Fruit fly (Drosophila melanogaster): Measurements from ENCODE around the gene CG10097.
A peak's percentile ranks its signal among the peaks of the same experiment; 100 is the strongest.

CG10097 gene

DNA sequence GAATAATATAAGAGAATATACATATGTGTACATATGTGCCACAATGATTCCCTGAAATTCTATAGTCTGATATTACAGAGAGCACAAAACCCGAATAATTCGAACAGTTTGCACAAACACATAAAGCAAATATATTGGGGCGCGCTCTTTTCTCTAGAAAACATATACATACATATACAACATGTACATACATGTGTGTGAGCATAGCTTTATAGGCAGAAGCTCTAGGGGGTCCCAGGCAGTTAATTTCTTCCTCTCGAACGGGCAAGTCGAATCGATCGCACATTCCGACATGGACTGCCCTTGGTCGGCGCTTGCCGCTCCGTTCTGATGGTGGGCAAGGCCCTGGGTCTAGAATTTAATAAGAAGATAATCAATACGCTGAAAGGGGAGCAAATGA is 23.0 kb downstream of the CG10097 start, which contains the start of gene GstD3:
Gene GstD3 (plus strand): TSS at position 269 of the 400 bp plus-strand sequence.
- no peak for TF ChIP-seq achi (GFP tag; optimal IDR thresholded peaks at IDR 0.05)
- TF ChIP-seq CG11902 (GFP tag; optimal IDR thresholded peaks at IDR 0.05) = no peak
- no peak for TF ChIP-seq Sox14 (GFP tag; optimal IDR thresholded peaks at IDR 0.05)
- TF ChIP-seq dac (GFP tag; optimal IDR thresholded peaks at IDR 0.05) = no peak
- peak; percentile 4 for TF ChIP-seq Eip78C (GFP tag)
- peak; percentile 60 for TF ChIP-seq svp (GFP tag)
- TF ChIP-seq dsx (GFP tag; optimal IDR thresholded peaks at IDR 0.05; ENCODE audit: poor library complexity, severe bottlenecking) = no peak

DNA sequence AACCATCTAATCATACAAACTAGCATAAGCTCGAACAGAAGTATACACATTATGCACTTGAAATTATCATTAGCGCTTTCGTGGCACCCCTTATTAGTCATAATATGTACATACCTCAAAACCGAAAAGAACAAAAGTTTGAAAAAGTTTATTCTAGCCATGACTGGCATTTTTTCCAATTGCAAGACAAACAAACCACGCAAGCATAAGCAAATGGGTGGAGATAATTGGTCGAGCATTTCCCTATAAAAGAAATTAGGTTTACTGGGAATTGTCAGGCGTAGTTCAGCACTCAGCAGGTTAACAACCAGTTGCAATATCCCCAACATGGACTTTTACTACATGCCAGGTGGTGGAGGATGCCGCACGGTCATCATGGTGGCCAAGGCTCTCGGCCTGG is 24.1 kb downstream of the CG10097 start, which contains the start of gene GstD2:
Gene GstD2 (plus strand): TSS at position 301 of the 400 bp plus-strand sequence.
- TF ChIP-seq Eip78C (GFP tag) = peak; percentile 7
- TF ChIP-seq CG8119 (GFP tag; IDR thresholded peaks at IDR 0.05) = no peak
- no peak for TF ChIP-seq CG10669 (GFP tag; optimal IDR thresholded peaks at IDR 0.05)

DNA sequence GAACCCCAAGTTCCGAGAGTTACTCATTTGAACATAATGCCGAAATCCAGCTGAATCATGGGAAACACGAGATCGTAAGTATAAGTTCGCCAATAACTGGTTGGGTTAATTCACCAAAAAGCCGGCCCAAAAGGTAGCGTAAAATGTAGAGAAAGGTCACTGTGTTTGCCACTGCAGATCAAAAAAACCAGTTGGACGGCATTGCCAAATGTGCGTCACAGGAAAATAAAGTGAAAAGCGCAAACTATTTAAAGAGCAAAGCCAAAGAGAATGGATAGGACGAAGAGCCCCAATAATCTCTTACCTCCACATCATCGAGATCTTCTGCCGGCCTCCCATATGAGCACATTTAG is 25.2 kb downstream of the CG10097 start:
- no peak for TF ChIP-seq CG8632 (GFP tag; optimal IDR thresholded peaks at IDR 0.05)
- TF ChIP-seq CG1621 (tag; optimal IDR thresholded peaks at IDR 0.05) = no peak
- 0 out of 3 replicates have a peak, but pooled peaks have one; percentile 34 for TF ChIP-seq CG8119 (GFP tag; IDR thresholded peaks at IDR 0.05)
- no peak for TF ChIP-seq Ets96B (tag; optimal IDR thresholded peaks at IDR 0.05)
- TF ChIP-seq CG6792 (GFP tag; optimal IDR thresholded peaks at IDR 0.05) = no peak
- TF ChIP-seq CG6808 (GFP tag; optimal IDR thresholded peaks at IDR 0.05) = no peak
- no peak for TF ChIP-seq CG31627 (GFP tag; optimal IDR thresholded peaks at IDR 0.05)
- 0 out of 3 replicates have a peak, but pooled peaks have one; percentile 44 for TF ChIP-seq CG6163 (GFP tag; IDR thresholded peaks at IDR 0.05)
- no peak for TF ChIP-seq Sox14 (GFP tag; optimal IDR thresholded peaks at IDR 0.05)
- TF ChIP-seq CG11762 (GFP tag; optimal IDR thresholded peaks at IDR 0.05; ENCODE audit: insufficient read depth) = no peak
- TF ChIP-seq ss (GFP tag; optimal IDR thresholded peaks at IDR 0.05) = peak; percentile 11 to 27
- TF ChIP-seq Eip78C (GFP tag) = peak; percentile 67
- no peak for TF ChIP-seq CG34406 (GFP tag; optimal IDR thresholded peaks at IDR 0.05)
- TF ChIP-seq CG15336 (GFP tag; IDR thresholded peaks at IDR 0.05) = no peak; the same call in 1 of the 2 replicates
- TF ChIP-seq salr (GFP tag; optimal IDR thresholded peaks at IDR 0.05) = no peak
- no peak for TF ChIP-seq CG8319 (GFP tag; optimal IDR thresholded peaks at IDR 0.05)
- no peak for TF ChIP-seq CG6854 (GFP tag; optimal IDR thresholded peaks at IDR 0.05)
- TF ChIP-seq dsx (GFP tag; optimal IDR thresholded peaks at IDR 0.05; ENCODE audit: poor library complexity, severe bottlenecking) = peak; percentile 22
- peak; percentile 58 for TF ChIP-seq svp (GFP tag)
- no peak for TF ChIP-seq CG3919 (GFP tag; optimal IDR thresholded peaks at IDR 0.05)
- TF ChIP-seq CG6276 (GFP tag; optimal IDR thresholded peaks at IDR 0.05) = no peak
- no peak for TF ChIP-seq CG4318 (GFP tag; optimal IDR thresholded peaks at IDR 0.05)
- no peak for TF ChIP-seq Hr39 (GFP tag; optimal IDR thresholded peaks at IDR 0.05)
- TF ChIP-seq CG11902 (GFP tag; optimal IDR thresholded peaks at IDR 0.05) = no peak
- TF ChIP-seq Met (GFP tag; optimal IDR thresholded peaks at IDR 0.05) = no peak
- no peak for TF ChIP-seq Lpt (GFP tag; optimal IDR thresholded peaks at IDR 0.05)
- no peak for TF ChIP-seq lz (GFP tag; optimal IDR thresholded peaks at IDR 0.05)

DNA sequence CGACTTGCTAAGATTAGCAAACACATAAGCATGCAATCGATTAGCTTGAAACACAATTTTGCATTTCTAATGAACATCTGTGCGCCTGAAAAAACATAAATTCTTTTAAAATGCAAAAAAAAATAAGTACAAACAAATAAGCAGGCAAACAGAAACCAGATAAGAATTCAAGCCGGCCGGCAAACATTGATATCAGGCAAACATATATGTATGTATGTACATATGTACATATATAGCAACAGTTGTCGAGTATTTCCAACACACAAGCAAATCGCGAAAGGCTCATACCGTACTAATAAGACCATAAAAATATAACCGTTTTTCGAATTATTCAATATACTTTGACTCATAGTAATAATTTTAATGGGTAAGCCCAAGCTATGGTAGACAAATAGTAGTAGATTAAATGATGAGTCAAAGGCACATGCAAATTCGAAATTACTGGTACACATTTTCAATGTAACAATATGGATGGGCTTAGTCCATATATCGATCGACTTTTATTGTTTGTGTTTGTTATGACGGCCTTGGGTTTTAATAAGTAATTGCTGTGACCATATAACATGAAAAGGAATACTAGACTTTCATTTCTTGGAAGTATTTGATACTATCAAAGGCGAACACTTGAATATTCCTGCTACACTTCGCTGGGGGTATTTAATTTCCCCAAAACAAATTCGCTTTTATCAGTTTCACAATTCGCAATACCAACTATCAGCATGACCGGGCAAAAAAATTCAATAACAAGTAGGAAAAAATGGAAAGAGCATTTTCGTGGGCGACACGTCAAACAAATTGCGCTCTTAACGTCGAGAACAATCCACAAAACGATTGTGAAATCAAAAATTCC is 25.8 kb downstream of the CG10097 start:
- peak; percentile 57 for TF ChIP-seq svp (GFP tag)
- no peak for TF ChIP-seq CG6276 (GFP tag; optimal IDR thresholded peaks at IDR 0.05)
- TF ChIP-seq Gug (GFP tag; IDR thresholded peaks at IDR 0.05) = no peak
- peak; percentile 10 for TF ChIP-seq CG6854 (GFP tag; optimal IDR thresholded peaks at IDR 0.05)
- TF ChIP-seq spab (GFP tag; optimal IDR thresholded peaks at IDR 0.05) = no peak
- TF ChIP-seq fd59A (GFP tag; optimal IDR thresholded peaks at IDR 0.05) = no peak
- TF ChIP-seq cyc (GFP tag; optimal IDR thresholded peaks at IDR 0.05) = no peak
- TF ChIP-seq CG6163 (GFP tag; IDR thresholded peaks at IDR 0.05) = no peak
- TF ChIP-seq CG11902 (GFP tag; optimal IDR thresholded peaks at IDR 0.05) = no peak
- TF ChIP-seq Lpt (GFP tag; optimal IDR thresholded peaks at IDR 0.05) = no peak
- no peak for TF ChIP-seq CG8119 (GFP tag; IDR thresholded peaks at IDR 0.05)
- peak; percentile 59 for TF ChIP-seq fkh (GFP tag; optimal IDR thresholded peaks at IDR 0.05)
- TF ChIP-seq esn (GFP tag; optimal IDR thresholded peaks at IDR 0.05) = no peak
- TF ChIP-seq CG10631 (GFP tag; optimal IDR thresholded peaks at IDR 0.05) = peak; percentile 28
- no peak for TF ChIP-seq CG32006 (GFP tag; optimal IDR thresholded peaks at IDR 0.05)
